Worm (Caenorhabditis elegans) whole organism, L2 larva: ENCODE results near the gene ttb-1.

ENCODE experiments used
- ceh-16 ChIP-seq: fragments of 150-350 bp; optimal IDR thresholded peaks from 2 replicates; lab custom pipeline; 2014; ENCODE audit warnings: missing biosample characterization, missing genetic modification characterization
- lin-11 ChIP-seq: fragments of 150-350 bp; sonication (generic microtip); optimal IDR thresholded peaks from 2 replicates; lab custom pipeline; 2014; ENCODE audit warnings: missing biosample characterization, missing genetic modification characterization, inconsistent platforms, mixed read lengths
- mab-5 ChIP-seq: fragments of 150-350 bp; optimal IDR thresholded peaks from 2 replicates; lab custom pipeline; 2014; ENCODE audit warnings: missing biosample characterization, missing genetic modification characterization
- mdl-1 ChIP-seq, 2 experiments: fragments of 150-350 bp in 1 of 2; sonication (generic microtip) in 1 of 2; optimal IDR thresholded peaks; 2 replicates each; lab custom pipeline; 2017; ENCODE audit warnings: missing biosample characterization in 2 of 2, missing genetic modification characterization in 2 of 2
- nhr-12 ChIP-seq: fragments of 150-350 bp; optimal IDR thresholded peaks from 2 replicates; lab custom pipeline; 2014; ENCODE audit warnings: missing biosample characterization, missing genetic modification characterization
- nhr-237 ChIP-seq: fragments of 150-350 bp; optimal IDR thresholded peaks from 2 replicates; lab custom pipeline; 2014; ENCODE audit warnings: missing biosample characterization, missing genetic modification characterization
- nhr-77 ChIP-seq: fragments of 150-350 bp; optimal IDR thresholded peaks from 2 replicates; lab custom pipeline; 2014; ENCODE audit warnings: missing biosample characterization, missing genetic modification characterization

DNA sequence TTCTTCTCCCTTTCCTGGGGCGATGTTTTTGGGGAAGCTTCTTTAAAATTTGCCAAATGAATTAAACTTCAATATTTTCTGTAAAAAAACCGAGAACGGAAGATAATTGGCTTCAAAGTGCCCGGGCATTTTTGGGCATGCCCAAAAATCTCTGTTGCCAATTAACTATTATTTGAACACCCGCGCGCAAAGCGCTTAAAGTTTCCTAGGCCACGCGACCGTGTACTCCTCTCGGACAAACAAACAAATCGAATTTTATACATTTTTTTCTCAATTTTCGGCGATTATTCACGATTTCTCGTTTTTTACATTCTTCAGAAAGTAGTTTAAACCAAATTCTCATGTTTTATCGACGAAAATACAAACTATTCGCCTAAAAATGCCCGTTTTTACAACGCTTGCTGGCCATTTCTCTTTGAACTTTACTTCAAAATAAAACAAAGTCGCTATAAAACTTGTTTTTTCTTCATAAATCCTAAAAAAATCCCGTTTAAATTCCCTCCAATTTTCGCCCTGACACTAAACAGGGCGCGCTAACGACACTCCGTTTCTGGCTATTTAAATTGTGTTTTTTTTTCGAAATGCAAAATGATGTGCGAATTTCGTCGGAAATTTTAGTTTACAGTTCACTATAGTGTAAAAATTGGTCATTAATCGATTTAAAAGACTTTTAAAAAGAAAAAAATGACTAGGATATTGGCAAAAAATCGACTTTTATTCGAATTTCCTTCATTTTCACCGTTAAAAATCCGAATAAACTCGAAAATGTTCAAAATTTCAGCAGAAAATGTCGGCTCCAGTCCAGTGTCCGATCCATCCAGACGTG lies at the start of gene ttb-1:
- no peak for TF ChIP-seq mdl-1 (tag; optimal IDR thresholded peaks at IDR 0.05; lab: Kevin White, UChicago)
- TF ChIP-seq ceh-16 (tag; lab: Kevin White, UChicago), result no peak
- TF ChIP-seq nhr-237 (tag; lab: Kevin White, UChicago), result no peak
- no peak for TF ChIP-seq nhr-77 (tag; lab: Kevin White, UChicago)
- no peak for TF ChIP-seq nhr-12 (tag; lab: Kevin White, UChicago)
- TF ChIP-seq mab-5, result no peak
- no peak for TF ChIP-seq lin-11 (tag; lab: Kevin White, UChicago)
